Worm (Caenorhabditis elegans): ENCODE results near the gene lpd-9.

DNA sequence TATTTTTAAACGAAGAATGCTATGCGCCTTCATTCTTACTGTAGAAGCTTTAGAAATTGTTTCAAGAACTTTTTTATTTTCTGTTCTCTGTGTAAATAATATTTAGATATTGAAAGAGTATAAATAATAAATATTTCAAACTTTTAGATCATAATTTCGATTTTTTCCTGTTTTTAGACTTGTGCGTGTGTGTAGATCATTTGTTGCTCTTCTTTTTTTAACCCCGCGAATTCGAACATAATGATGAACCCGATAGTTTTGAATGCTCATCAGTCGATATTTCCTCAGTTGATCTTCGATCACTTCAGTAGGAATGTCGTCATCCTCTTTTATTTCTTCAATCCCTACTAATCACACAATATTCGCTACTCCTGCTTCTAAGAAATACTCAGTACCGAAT is 18.1 kb downstream of the lpd-9 start, which contains the start of gene T21C9.13:
- TF ChIP-seq nhr-237 (tag; optimal IDR thresholded peaks at IDR 0.05) (no peak), lsy-2 (tag; optimal IDR thresholded peaks at IDR 0.05) (no peak), dve-1 (tag; optimal IDR thresholded peaks at IDR 0.05; ENCODE audit: insufficient read depth) (no peak), ama-1 (optimal IDR thresholded peaks at IDR 0.05) (no peak), ztf-11 (tag; optimal IDR thresholded peaks at IDR 0.05) (no peak), lin-13 (GFP tag; optimal IDR thresholded peaks at IDR 0.05) (no peak), fkh-10 (GFP tag; optimal IDR thresholded peaks at IDR 0.05) (no peak), lim-7 (GFP tag; IDR thresholded peaks at IDR 0.05) (no peak)

Measured in whole organism, L4 larva.